Fruit fly (Drosophila melanogaster) whole organism, embryonic: ENCODE measurements around the gene CG44261.

Experiments used
- Ada2b ChIP-seq: fragments of 200-800 bp; sonication (Bioruptor generic); IDR thresholded peaks from 2 replicates; pipeline ENCODE4 v1.3.6; 2022; ENCODE audit warnings: missing biosample characterization, missing genetic modification characterization
- CG13424 ChIP-seq: fragments of 200-800 bp; sonication (Bioruptor generic); optimal IDR thresholded peaks from 2 replicates; lab custom pipeline; 2019; ENCODE audit warnings: missing biosample characterization, mild to moderate bottlenecking, missing genetic modification characterization, moderate library complexity
- CG14710 ChIP-seq: fragments of 200-800 bp; sonication (Bioruptor generic); optimal IDR thresholded peaks from 3 replicates; lab custom pipeline; 2019; ENCODE audit warnings: missing biosample characterization, mild to moderate bottlenecking, missing genetic modification characterization, moderate library complexity
- CG15269 ChIP-seq: fragments of 200-800 bp; sonication (Bioruptor generic); optimal IDR thresholded peaks from 2 replicates; lab custom pipeline; 2018; ENCODE audit warnings: missing biosample characterization, mild to moderate bottlenecking, missing genetic modification characterization, moderate library complexity
- CG16813 ChIP-seq: fragments of 200-800 bp; sonication (Bioruptor generic); IDR thresholded peaks from 3 replicates; pipeline ENCODE4 v1.3.6; 2022; ENCODE audit warnings: missing biosample characterization, missing genetic modification characterization; ENCODE audit not compliant: partially characterized antibody
- CG17328 ChIP-seq: fragments of 200-800 bp; sonication (Bioruptor generic); IDR thresholded peaks from 2 replicates; pipeline ENCODE4 v1.3.6; 2022; ENCODE audit warnings: missing biosample characterization, missing genetic modification characterization
- CG2202 ChIP-seq: fragments of 200-800 bp; sonication (Bioruptor generic); optimal IDR thresholded peaks from 2 replicates; lab custom pipeline; 2018; ENCODE audit warnings: missing biosample characterization, mild to moderate bottlenecking, missing genetic modification characterization
- CG31224 ChIP-seq: fragments of 200-800 bp; sonication (Bioruptor generic); IDR thresholded peaks from 2 replicates; pipeline ENCODE4 v1.3.6; 2022; ENCODE audit warnings: missing biosample characterization, missing genetic modification characterization
- CG32532 ChIP-seq: fragments of 200-800 bp; sonication (Bioruptor generic); IDR thresholded peaks from 2 replicates; pipeline ENCODE4 v1.3.6; 2022; ENCODE audit warnings: missing biosample characterization, missing genetic modification characterization
- CG32772 ChIP-seq: fragments of 200-800 bp; sonication (Bioruptor generic); IDR thresholded peaks from 2 replicates; pipeline ENCODE4 v1.3.6; 2022; ENCODE audit warnings: missing biosample characterization, missing genetic modification characterization
- CG5245 ChIP-seq: fragments of 200-800 bp; sonication (Bioruptor generic); optimal IDR thresholded peaks from 3 replicates; lab custom pipeline; 2016; ENCODE audit warnings: missing biosample characterization, missing genetic modification characterization
- CG5953 ChIP-seq: fragments of 200-800 bp; sonication (Bioruptor generic); IDR thresholded peaks from 2 replicates; pipeline ENCODE4 v1.3.6; 2022; ENCODE audit warnings: missing biosample characterization, missing genetic modification characterization
- CG6254 ChIP-seq: fragments of 200-800 bp; sonication (Bioruptor generic); optimal IDR thresholded peaks from 3 replicates; lab custom pipeline; 2017; ENCODE audit warnings: mild to moderate bottlenecking, missing biosample characterization, missing genetic modification reagents, missing genetic modification characterization
- CG6854 ChIP-seq: fragments of 200-800 bp; sonication (Bioruptor generic); optimal IDR thresholded peaks from 3 replicates; lab custom pipeline; 2017; ENCODE audit warnings: missing biosample characterization, mild to moderate bottlenecking, missing genetic modification characterization
- CG8478 ChIP-seq: fragments of >200 bp; optimal IDR thresholded peaks from 2 replicates; lab custom pipeline; 2018
- CG9437 ChIP-seq: fragments of 200-800 bp; sonication (Bioruptor generic); optimal IDR thresholded peaks from 2 replicates; lab custom pipeline; 2018; ENCODE audit warnings: missing biosample characterization, mild to moderate bottlenecking, missing genetic modification characterization
- CG9727 ChIP-seq: fragments of 200-800 bp; sonication (Bioruptor generic); optimal IDR thresholded peaks from 3 replicates; lab custom pipeline; 2017; ENCODE audit warnings: missing biosample characterization, mild to moderate bottlenecking, missing genetic modification characterization
- D ChIP-seq, 2 experiments: fragments of 200-800 bp in 1 of 2; fragments of >200 bp in 1 of 2; sonication (Bioruptor generic) in 1 of 2; optimal IDR thresholded peaks; 2 replicates in 1 of 2; 3 replicates in 1 of 2; lab custom pipeline; 2017; ENCODE audit warnings: mild to moderate bottlenecking in 1 of 2, missing biosample characterization in 1 of 2, missing genetic modification characterization in 1 of 2, missing genetic modification reagents in 1 of 2
- Dek ChIP-seq: fragments of 200-800 bp; sonication (Bioruptor generic); optimal IDR thresholded peaks from 3 replicates; lab custom pipeline; 2019; ENCODE audit warnings: missing biosample characterization, mild to moderate bottlenecking, missing genetic modification characterization, moderate library complexity
- Drgx ChIP-seq: fragments of 200-800 bp; sonication (Bioruptor generic); IDR thresholded peaks from 2 replicates; pipeline ENCODE4 v1.3.6; 2022; ENCODE audit warnings: missing biosample characterization, missing genetic modification characterization
- Eip74EF ChIP-seq, 2 experiments: fragments of 200-800 bp in 1 of 2; fragments of >200 bp in 1 of 2; sonication (Bioruptor generic) in 1 of 2; optimal IDR thresholded peaks; 2 replicates each; lab custom pipeline; 2017 to 2019; ENCODE audit warnings: missing biosample characterization in 2 of 2, missing genetic modification characterization in 2 of 2, mild to moderate bottlenecking in 1 of 2, moderate library complexity in 1 of 2
- Fer1 ChIP-seq: fragments of 200-800 bp; sonication (Bioruptor generic); optimal IDR thresholded peaks from 2 replicates; lab custom pipeline; 2017; ENCODE audit warnings: missing biosample characterization, mild to moderate bottlenecking, missing genetic modification characterization
- Fer3 ChIP-seq: fragments of 200-800 bp; sonication (Bioruptor generic); optimal IDR thresholded peaks from 2 replicates; lab custom pipeline; 2018; ENCODE audit warnings: missing biosample characterization, mild to moderate bottlenecking, missing genetic modification characterization, moderate library complexity
- Hmr ChIP-seq: fragments of 200-800 bp; sonication (Bioruptor generic); optimal IDR thresholded peaks from 3 replicates; lab custom pipeline; 2017; ENCODE audit warnings: mild to moderate bottlenecking, missing biosample characterization, missing genetic modification reagents, missing genetic modification characterization
- Hr78 ChIP-seq, 2 experiments: fragments of 200-800 bp in 1 of 2; fragments of >200 bp in 1 of 2; sonication (Bioruptor generic) in 1 of 2; optimal IDR thresholded peaks; 2 replicates each; lab custom pipeline; 2017 to 2019; ENCODE audit warnings: missing biosample characterization in 2 of 2, missing genetic modification characterization in 2 of 2, mild to moderate bottlenecking in 1 of 2, moderate library complexity in 1 of 2
- Hsf ChIP-seq: fragments of 200-800 bp; sonication (Bioruptor generic); optimal IDR thresholded peaks from 3 replicates; lab custom pipeline; 2016; ENCODE audit warnings: missing biosample characterization, missing genetic modification characterization
- Mad ChIP-seq: fragments of 200-800 bp; sonication (Bioruptor generic); optimal IDR thresholded peaks from 2 replicates; lab custom pipeline; 2016; ENCODE audit warnings: missing biosample characterization, missing genetic modification characterization
- NFAT ChIP-seq: fragments of 200-800 bp; sonication (Bioruptor generic); IDR thresholded peaks from 2 replicates; pipeline ENCODE4 v1.3.6; 2022; ENCODE audit warnings: missing biosample characterization, missing genetic modification characterization
- Pdp1 ChIP-seq, 2 experiments: fragments of 200-800 bp; sonication (Bioruptor generic); optimal IDR thresholded peaks; 3 replicates each; lab custom pipeline; 2016; ENCODE audit warnings: missing biosample characterization in 2 of 2, missing genetic modification characterization in 2 of 2, mild to moderate bottlenecking in 1 of 2, moderate library complexity in 1 of 2
- al ChIP-seq: fragments of 200-800 bp; sonication (Bioruptor generic); IDR thresholded peaks from 2 replicates; pipeline ENCODE4 v1.3.6; 2022; ENCODE audit warnings: missing biosample characterization, missing genetic modification characterization
- cwo ChIP-seq: fragments of 200-800 bp; sonication (Bioruptor generic); optimal IDR thresholded peaks from 3 replicates; lab custom pipeline; 2017; ENCODE audit warnings: missing biosample characterization, missing genetic modification characterization, mild to moderate bottlenecking, moderate library complexity, missing genetic modification reagents
- dmrt99B ChIP-seq: fragments of 200-800 bp; sonication (Bioruptor generic); optimal IDR thresholded peaks from 2 replicates; lab custom pipeline; 2018; ENCODE audit warnings: missing biosample characterization, mild to moderate bottlenecking, missing genetic modification characterization, moderate library complexity
- fd3F ChIP-seq: fragments of 200-800 bp; sonication (Bioruptor generic); optimal IDR thresholded peaks from 2 replicates; lab custom pipeline; 2018; ENCODE audit warnings: missing biosample characterization, mild to moderate bottlenecking, missing genetic modification characterization, moderate library complexity
- fu2 ChIP-seq: fragments of 200-800 bp; sonication (Bioruptor generic); optimal IDR thresholded peaks from 2 replicates; lab custom pipeline; 2016; ENCODE audit warnings: missing biosample characterization, missing genetic modification characterization
- gfzf ChIP-seq: fragments of 200-800 bp; sonication (Bioruptor generic); optimal IDR thresholded peaks from 2 replicates; lab custom pipeline; 2016; ENCODE audit warnings: missing biosample characterization, mild to moderate bottlenecking, missing genetic modification characterization, moderate library complexity
- grau ChIP-seq: fragments of 200-800 bp; optimal IDR thresholded peaks from 3 replicates; lab custom pipeline; 2019; ENCODE audit warnings: missing biosample characterization, mild to moderate bottlenecking, missing genetic modification characterization, moderate library complexity
- ind ChIP-seq: fragments of 200-800 bp; sonication (Bioruptor generic); optimal IDR thresholded peaks from 3 replicates; lab custom pipeline; 2016; ENCODE audit warnings: missing biosample characterization, missing genetic modification characterization
- klu ChIP-seq: fragments of 200-800 bp; sonication (Bioruptor generic); IDR thresholded peaks from 2 replicates; pipeline ENCODE4 v1.3.6; 2022; ENCODE audit warnings: missing biosample characterization, missing genetic modification characterization
- lilli ChIP-seq: fragments of 200-800 bp; sonication (Bioruptor generic); optimal IDR thresholded peaks from 3 replicates; lab custom pipeline; 2016; ENCODE audit warnings: missing biosample characterization, missing genetic modification characterization
- mam ChIP-seq: fragments of 200-800 bp; sonication (Bioruptor generic); optimal IDR thresholded peaks from 3 replicates; lab custom pipeline; 2016; ENCODE audit warnings: missing biosample characterization, missing genetic modification characterization
- phol ChIP-seq: fragments of 200-800 bp; sonication (Bioruptor generic); optimal IDR thresholded peaks from 3 replicates; lab custom pipeline; 2018; ENCODE audit warnings: missing biosample characterization, mild to moderate bottlenecking, missing genetic modification characterization, moderate library complexity
- salm ChIP-seq: fragments of 200-800 bp; sonication (Bioruptor generic); optimal IDR thresholded peaks from 2 replicates; lab custom pipeline; 2018; ENCODE audit warnings: missing biosample characterization, mild to moderate bottlenecking, missing genetic modification characterization
- schlank ChIP-seq: fragments of 200-800 bp; sonication (Bioruptor generic); optimal IDR thresholded peaks from 2 replicates; lab custom pipeline; 2018; ENCODE audit warnings: missing biosample characterization, mild to moderate bottlenecking, missing genetic modification characterization
- slbo ChIP-seq: fragments of 200-800 bp; sonication (Bioruptor generic); IDR thresholded peaks from 2 replicates; pipeline ENCODE4 v1.3.6; 2022; ENCODE audit warnings: missing biosample characterization, missing genetic modification characterization
- sob ChIP-seq: fragments of 200-800 bp; sonication (Bioruptor generic); IDR thresholded peaks from 2 replicates; pipeline ENCODE4 v1.3.6; 2022; ENCODE audit warnings: missing biosample characterization, missing genetic modification characterization
- ssp ChIP-seq: fragments of 200-800 bp; sonication (Bioruptor generic); IDR thresholded peaks from 2 replicates; pipeline ENCODE4 v1.3.6; 2022; ENCODE audit warnings: missing biosample characterization, missing genetic modification characterization
- unpg ChIP-seq: fragments of 200-800 bp; sonication (Bioruptor generic); optimal IDR thresholded peaks from 3 replicates; lab custom pipeline; 2018; ENCODE audit warnings: missing biosample characterization, mild to moderate bottlenecking, missing genetic modification characterization, moderate library complexity

Gene CG44261

dm6 chr3R:9430344-9431253 lies 22.6 kb upstream of the CG44261 start (continued):
- TF ChIP-seq Hmr (GFP tag; lab: Kevin White, UChicago) (peak; percentile 63), CG14710 (tag; lab: Kevin White, UChicago) (no peak), schlank (tag; lab: Kevin White, UChicago) (peak; percentile 26), CG32772 (GFP tag; lab: Robert Waterston, UW) (peak; percentile 37; the same call in 1 of the 2 replicates), CG5953 (GFP tag; lab: Robert Waterston, UW) (no peak), Fer1 (GFP tag; lab: Kevin White, UChicago) (peak; percentile 60), ssp (GFP tag; lab: Robert Waterston, UW) (no peak), CG8478 (lab: Kevin White, UChicago) (no peak), fu2 (GFP tag; lab: Kevin White, UChicago) (no peak), NFAT (no peak), phol (tag; lab: Kevin White, UChicago) (peak; percentile 17), CG32532 (GFP tag; lab: Robert Waterston, UW) (peak; percentile 56; the same call in 1 of the 2 replicates), CG9437 (no peak), D (optimal IDR thresholded peaks at IDR 0.05; lab: Kevin White, UChicago) (no peak), D (GFP tag; optimal IDR thresholded peaks at IDR 0.05; lab: Kevin White, UChicago) (no peak), CG31224 (GFP tag; lab: Robert Waterston, UW) (0 out of 2 replicates have a peak, but pooled peaks have one; percentile 12), CG15269 (tag; lab: Kevin White, UChicago) (peak; percentile 66), Dek (no peak), gfzf (GFP tag; lab: Kevin White, UChicago) (no peak), Pdp1 (GFP tag; optimal IDR thresholded peaks at IDR 0.05; lab: Kevin White, UChicago) (peak in 1 of 2 experiments; percentile 95), CG5245 (GFP tag; lab: Kevin White, UChicago) (no peak), Drgx (GFP tag; lab: Robert Waterston, UW) (peak; percentile 53), lilli (GFP tag; lab: Kevin White, UChicago) (peak; percentile 62), Hr78 (GFP tag; optimal IDR thresholded peaks at IDR 0.05; lab: Kevin White, UChicago) (no peak), cwo (GFP tag; lab: Kevin White, UChicago) (peak; percentile 38), Mad (no peak), CG6854 (GFP tag; lab: Kevin White, UChicago) (no peak), Hsf (GFP tag; lab: Kevin White, UChicago) (peak; percentile 25), Ada2b (GFP tag; lab: Robert Waterston, UW) (0 out of 2 replicates have a peak, but pooled peaks have one; percentile 32), Eip74EF (GFP tag; optimal IDR thresholded peaks at IDR 0.05; lab: Kevin White, UChicago) (no peak), salm (tag; lab: Kevin White, UChicago) (no peak), CG17328 (GFP tag; lab: Robert Waterston, UW) (no peak), unpg (GFP tag; lab: Kevin White, UChicago) (peak; percentile 51), CG9727 (GFP tag; lab: Kevin White, UChicago) (peak; percentile 38), Fer3 (tag; lab: Kevin White, UChicago) (peak; percentile 40), klu (GFP tag; lab: Robert Waterston, UW) (0 out of 2 replicates have a peak, but pooled peaks have one; percentile 43), CG2202 (tag; lab: Kevin White, UChicago) (no peak), fd3F (GFP tag; lab: Kevin White, UChicago) (peak; percentile 52), CG16813 (GFP tag; lab: Robert Waterston, UW) (no peak), sob (no peak), slbo (GFP tag; lab: Robert Waterston, UW) (peak; percentile 48; the same call in 1 of the 2 replicates), mam (GFP tag; lab: Kevin White, UChicago) (peak; percentile 35), al (GFP tag; lab: Robert Waterston, UW) (peak; percentile 43; the same call in 1 of the 2 replicates), CG13424 (tag; lab: Kevin White, UChicago) (peak; percentile 41), grau (peak; percentile 60), ind (peak; percentile 1), dmrt99B (tag; lab: Kevin White, UChicago) (peak; percentile 48), CG6254 (GFP tag; lab: Kevin White, UChicago) (no peak)
